Worm (Caenorhabditis elegans) whole organism, late embryonic: ENCODE data around the gene acr-2.

ENCODE experiments used
- C38D4.7 ChIP-seq: fragments of 200-800 bp; sonication (Bioruptor generic); optimal IDR thresholded peaks from 2 replicates; lab custom pipeline; 2018; ENCODE audit warnings: mild to moderate bottlenecking, missing genetic modification characterization, moderate library complexity, missing compliant biosample characterization
- K02D7.2 ChIP-seq: sonication (generic microtip); optimal IDR thresholded peaks from 2 replicates; lab custom pipeline; 2017; ENCODE audit warnings: mild to moderate bottlenecking, missing genetic modification characterization, missing compliant biosample characterization
- ahr-1 ChIP-seq: sonication (generic microtip); optimal IDR thresholded peaks from 2 replicates; lab custom pipeline; 2016; ENCODE audit warnings: missing genetic modification characterization, missing compliant biosample characterization
- ceh-14 ChIP-seq: sonication (generic microtip); optimal IDR thresholded peaks from 2 replicates; lab custom pipeline; 2016; ENCODE audit warnings: missing genotype, missing genetic modification characterization, missing compliant biosample characterization
- ceh-19 ChIP-seq: fragments of 200-800 bp; sonication (Bioruptor generic); optimal IDR thresholded peaks from 2 replicates; lab custom pipeline; 2018; ENCODE audit warnings: mild to moderate bottlenecking, missing genetic modification characterization, missing compliant biosample characterization
- ceh-2 ChIP-seq: sonication (generic microtip); optimal IDR thresholded peaks from 2 replicates; lab custom pipeline; 2016; ENCODE audit warnings: missing genotype, missing genetic modification characterization, missing compliant biosample characterization
- ceh-22 ChIP-seq: sonication (generic microtip); optimal IDR thresholded peaks from 2 replicates; lab custom pipeline; 2017; ENCODE audit warnings: missing biosample characterization, missing genetic modification characterization
- ceh-24 ChIP-seq: sonication (generic microtip); optimal IDR thresholded peaks from 2 replicates; lab custom pipeline; 2016; ENCODE audit warnings: mild to moderate bottlenecking, missing genetic modification characterization, missing compliant biosample characterization
- ceh-30 ChIP-seq: fragments of 150-350 bp; optimal IDR thresholded peaks from 2 replicates; lab custom pipeline; 2014; ENCODE audit warnings: missing biosample characterization, missing genetic modification characterization
- ceh-31 ChIP-seq: sonication (generic microtip); optimal IDR thresholded peaks from 2 replicates; lab custom pipeline; 2016; ENCODE audit warnings: missing genetic modification characterization, missing compliant biosample characterization
- ceh-34 ChIP-seq: sonication (generic microtip); optimal IDR thresholded peaks from 2 replicates; lab custom pipeline; 2016; ENCODE audit warnings: mild to moderate bottlenecking, missing genetic modification characterization, missing compliant biosample characterization
- che-1 ChIP-seq: sonication (generic microtip); optimal IDR thresholded peaks from 2 replicates; lab custom pipeline; 2016; ENCODE audit warnings: mild to moderate bottlenecking, missing genetic modification characterization, missing compliant biosample characterization
- dmd-4 ChIP-seq: sonication (generic microtip); optimal IDR thresholded peaks from 2 replicates; lab custom pipeline; 2016; ENCODE audit warnings: borderline replicate concordance, missing genetic modification characterization, missing compliant biosample characterization
- elt-2 ChIP-seq: sonication (generic microtip); optimal IDR thresholded peaks from 2 replicates; lab custom pipeline; 2016; ENCODE audit warnings: missing genetic modification reagents, missing genetic modification characterization, missing compliant biosample characterization
- ets-4 ChIP-seq: sonication (generic microtip); optimal IDR thresholded peaks from 2 replicates; lab custom pipeline; 2016; ENCODE audit warnings: missing genetic modification characterization, missing compliant biosample characterization
- eyg-1 ChIP-seq: sonication (generic microtip); optimal IDR thresholded peaks from 2 replicates; lab custom pipeline; 2016; ENCODE audit warnings: missing genotype, missing genetic modification characterization, missing compliant biosample characterization
- fax-1 ChIP-seq: sonication (generic microtip); optimal IDR thresholded peaks from 2 replicates; lab custom pipeline; 2016; ENCODE audit warnings: missing genotype, missing genetic modification characterization, missing compliant biosample characterization
- fkh-6 ChIP-seq: sonication (generic microtip); optimal IDR thresholded peaks from 2 replicates; lab custom pipeline; 2016; ENCODE audit warnings: missing genetic modification characterization, missing compliant biosample characterization
- hlh-30 ChIP-seq: sonication (generic microtip); optimal IDR thresholded peaks from 2 replicates; lab custom pipeline; 2017; ENCODE audit warnings: antibody characterized with exemption, missing genetic modification characterization, missing compliant biosample characterization; ENCODE audit not compliant: insufficient read depth
- hlh-6 ChIP-seq: sonication (generic microtip); optimal IDR thresholded peaks from 2 replicates; lab custom pipeline; 2016; ENCODE audit warnings: missing genotype, missing genetic modification characterization, missing compliant biosample characterization
- lim-6 ChIP-seq: sonication (generic microtip); optimal IDR thresholded peaks from 2 replicates; lab custom pipeline; 2016; ENCODE audit warnings: missing genetic modification characterization, missing compliant biosample characterization
- mec-3 ChIP-seq: sonication (generic microtip); optimal IDR thresholded peaks from 2 replicates; lab custom pipeline; 2016; ENCODE audit warnings: borderline replicate concordance, missing genetic modification characterization, missing compliant biosample characterization
- nhr-232 ChIP-seq: sonication (generic microtip); optimal IDR thresholded peaks from 2 replicates; lab custom pipeline; 2016; ENCODE audit warnings: missing genetic modification characterization, missing compliant biosample characterization
- npax-4 ChIP-seq: sonication (generic microtip); optimal IDR thresholded peaks from 2 replicates; lab custom pipeline; 2016; ENCODE audit warnings: missing genetic modification characterization, missing compliant biosample characterization
- pha-2 ChIP-seq: sonication (generic microtip); optimal IDR thresholded peaks from 2 replicates; lab custom pipeline; 2017; ENCODE audit warnings: mild to moderate bottlenecking, missing genetic modification characterization, missing compliant biosample characterization
- pqm-1 ChIP-seq: sonication (generic microtip); optimal IDR thresholded peaks from 2 replicates; lab custom pipeline; 2016; ENCODE audit warnings: missing genetic modification characterization, missing compliant biosample characterization
- ref-2 ChIP-seq: sonication (generic microtip); optimal IDR thresholded peaks from 2 replicates; lab custom pipeline; 2016; ENCODE audit warnings: missing genetic modification characterization, missing compliant biosample characterization
- rnt-1 ChIP-seq: sonication (generic microtip); optimal IDR thresholded peaks from 2 replicates; lab custom pipeline; 2016; ENCODE audit warnings: missing genetic modification characterization, missing compliant biosample characterization
- sox-2 ChIP-seq: fragments of 200-800 bp; sonication (Bioruptor generic); IDR thresholded peaks from 2 replicates; pipeline ENCODE4 v1.3.6; 2022; ENCODE audit warnings: missing genetic modification reagents, missing genetic modification characterization, missing compliant biosample characterization
- sox-4 ChIP-seq: sonication (generic microtip); optimal IDR thresholded peaks from 2 replicates; lab custom pipeline; 2017; ENCODE audit warnings: mild to moderate bottlenecking, missing genetic modification characterization, inconsistent platforms, missing compliant biosample characterization
- syd-9 ChIP-seq: sonication (generic microtip); optimal IDR thresholded peaks from 2 replicates; lab custom pipeline; 2016; ENCODE audit warnings: mild to moderate bottlenecking, missing genetic modification characterization, moderate library complexity, missing compliant biosample characterization
- ttx-3 ChIP-seq: sonication (generic microtip); optimal IDR thresholded peaks from 2 replicates; lab custom pipeline; 2016; ENCODE audit warnings: missing genetic modification reagents, missing genetic modification characterization, missing compliant biosample characterization
- unc-55 ChIP-seq: sonication (generic microtip); optimal IDR thresholded peaks from 2 replicates; lab custom pipeline; 2017; ENCODE audit warnings: missing biosample characterization, missing genetic modification reagents, missing genetic modification characterization

Gene acr-2

ce11 chrX:6672519-6672918 lies 29.8 kb upstream of the acr-2 start, which contains the start of gene col-172:
Gene col-172 (plus strand): TSS chrX:6672819.
- TF ChIP-seq ceh-30 (tag; lab: Kevin White, UChicago): no peak

ce11 chrX:6674333-6674919 lies 27.9 kb upstream of the acr-2 start, which contains the start of gene F38B6.4:
Gene F38B6.4 (plus strand): TSS chrX:6674869.
- TF ChIP-seq sox-4 (tag; lab: Kevin White, UChicago) (no peak), elt-2 (tag; lab: Kevin White, UChicago) (no peak), ceh-19 (GFP tag; lab: Kevin White, UChicago) (no peak), nhr-232 (tag; lab: Kevin White, UChicago) (no peak), syd-9 (no peak), che-1 (tag; lab: Kevin White, UChicago) (no peak)

ce11 chrX:6682683-6683082 lies 19.7 kb upstream of the acr-2 start, which contains the start of gene F38B6.8:
Gene F38B6.8 (minus strand): TSS chrX:6682783.
- no peak for TF ChIP-seq rnt-1 (tag; lab: Kevin White, UChicago)
- no peak for TF ChIP-seq ahr-1
- TF ChIP-seq C38D4.7: no peak
- no peak for TF ChIP-seq pqm-1 (tag; lab: Kevin White, UChicago)
- TF ChIP-seq ttx-3 (tag; lab: Kevin White, UChicago): no peak
- TF ChIP-seq fax-1 (tag; lab: Kevin White, UChicago): no peak
- TF ChIP-seq, all 69 proteins: peak for 0

ce11 chrX:6687345-6687744 lies 15.0 kb upstream of the acr-2 start:
- TF ChIP-seq ceh-24 (no peak), ceh-34 (tag; lab: Kevin White, UChicago) (no peak), hlh-30 (no peak), ceh-22 (no peak), fkh-6 (tag; lab: Kevin White, UChicago) (no peak), ceh-2 (no peak), nhr-232 (tag; lab: Kevin White, UChicago) (no peak), pha-2 (no peak), ttx-3 (tag; lab: Kevin White, UChicago) (no peak), mec-3 (tag; lab: Kevin White, UChicago) (no peak), sox-2 (GFP tag; lab: Robert Waterston, UW) (no peak), ceh-14 (tag; lab: Kevin White, UChicago) (no peak), dmd-4 (tag; lab: Kevin White, UChicago) (no peak), eyg-1 (no peak), ref-2 (tag; lab: Kevin White, UChicago) (no peak), ets-4 (tag; lab: Kevin White, UChicago) (no peak)

ce11 chrX:6687756-6688155 lies 14.6 kb upstream of the acr-2 start:
- TF ChIP-seq K02D7.2 (tag; lab: Kevin White, UChicago): no peak
- TF ChIP-seq ceh-19 (GFP tag; lab: Kevin White, UChicago): no peak
- TF ChIP-seq che-1 (tag; lab: Kevin White, UChicago): no peak
- TF ChIP-seq hlh-6 (tag; lab: Kevin White, UChicago): no peak
- no peak for TF ChIP-seq npax-4 (tag; lab: Kevin White, UChicago)
- TF ChIP-seq syd-9: no peak
- TF ChIP-seq lim-6: peak; percentile 74
- TF ChIP-seq eyg-1: no peak

ce11 chrX:6688953-6689562 lies 13.3 kb upstream of the acr-2 start:
- TF ChIP-seq fkh-6 (tag; lab: Kevin White, UChicago) (no peak), ceh-34 (tag; lab: Kevin White, UChicago) (peak; percentile 83), ceh-31 (tag; lab: Kevin White, UChicago) (no peak), unc-55 (peak; percentile 0)
- TF ChIP-seq, all 69 proteins: peak for 2
